Worm (Caenorhabditis elegans): ENCODE data around the gene F52G3.1.
A peak's percentile ranks its signal among the peaks of the same experiment; 100 is the strongest.

Gene F52G3.1

DNA sequence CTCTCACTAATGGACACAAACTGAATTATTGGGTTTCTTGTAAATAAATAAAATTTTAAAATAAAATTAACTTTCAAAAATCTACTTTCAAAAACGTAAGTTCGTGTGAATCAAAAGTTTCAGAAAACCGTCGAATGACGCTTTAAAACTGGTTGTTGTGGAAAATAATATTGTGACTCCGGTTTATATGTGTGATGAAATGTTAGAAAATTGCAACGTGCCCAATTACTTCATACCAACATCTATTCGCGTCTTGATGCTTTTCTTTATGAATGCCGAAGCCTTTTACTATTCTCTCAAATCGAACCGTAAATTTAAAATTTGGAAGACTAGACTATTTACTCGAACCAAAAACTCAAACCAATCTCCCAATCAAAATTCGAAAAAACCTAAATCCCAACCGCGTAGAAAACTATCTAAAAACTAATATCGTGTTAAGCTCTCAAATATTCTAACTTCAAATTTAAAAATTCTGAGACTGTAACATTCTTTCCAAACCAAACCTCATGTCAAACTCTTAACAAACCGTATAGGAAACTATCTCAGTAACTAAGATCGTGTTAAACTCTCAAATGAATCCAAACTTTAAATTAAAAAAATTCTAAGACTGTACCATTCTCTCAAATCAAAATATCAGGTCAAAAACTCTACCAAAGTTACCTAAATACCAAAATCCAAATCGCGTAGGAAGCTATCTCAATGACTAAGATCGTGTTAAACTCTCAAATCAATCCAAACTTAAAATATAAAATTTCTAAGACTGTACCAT lies 32.2 kb upstream of the F52G3.1 start (continued):
- TF ChIP-seq repo-1 (tag; optimal IDR thresholded peaks at IDR 0.05) (peak; percentile 16), F22D6.2 (tag; optimal IDR thresholded peaks at IDR 0.05) (no peak), nhr-90 (tag; optimal IDR thresholded peaks at IDR 0.05) (no peak), rec-8 (tag; optimal IDR thresholded peaks at IDR 0.05) (no peak), ztf-3 (GFP tag; optimal IDR thresholded peaks at IDR 0.05) (peak; percentile 7), aptf-2 (GFP tag; conservative IDR thresholded peaks at IDR 0.05) (peak; percentile 85), mxl-1 (tag; optimal IDR thresholded peaks at IDR 0.05) (no peak), T26A5.8 (tag; optimal IDR thresholded peaks at IDR 0.05) (no peak), snpc-1.1 (tag; optimal IDR thresholded peaks at IDR 0.05; ENCODE audit: insufficient read depth) (no peak), madf-8 (GFP tag; conservative IDR thresholded peaks at IDR 0.05) (no peak), Y56A3A.18 (GFP tag; IDR thresholded peaks at IDR 0.05) (peak; percentile 26), Y79H2A.3 (GFP tag; conservative IDR thresholded peaks at IDR 0.05) (peak; percentile 66), ceh-27 (GFP tag; optimal IDR thresholded peaks at IDR 0.05) (peak; percentile 21), B0261.1 (tag; optimal IDR thresholded peaks at IDR 0.05) (peak; percentile 5), Y95B8A.8 (GFP tag; IDR thresholded peaks at IDR 0.05) (peak; percentile 92), ztf-18 (tag; optimal IDR thresholded peaks at IDR 0.05) (no peak), hlh-26 (GFP tag; conservative IDR thresholded peaks at IDR 0.05) (no peak), Y53G8AR.9 (GFP tag; conservative IDR thresholded peaks at IDR 0.05) (peak; percentile 91), madf-6 (GFP tag; IDR thresholded peaks at IDR 0.05) (peak; percentile 44; the same call in 1 of the 2 replicates), K11D2.4 (GFP tag; IDR thresholded peaks at IDR 0.05) (peak; percentile 81), rcor-1 (GFP tag; IDR thresholded peaks at IDR 0.05) (peak; percentile 35; the same call in 1 of the 2 replicates), F23B12.7 (tag; optimal IDR thresholded peaks at IDR 0.05; ENCODE audit: insufficient read depth) (no peak), F55B11.4 (tag; optimal IDR thresholded peaks at IDR 0.05; ENCODE audit: borderline replicate concordance, insufficient read depth) (no peak), hlh-12 (tag; optimal IDR thresholded peaks at IDR 0.05) (peak; percentile 10), lag-1 (GFP tag; IDR thresholded peaks at IDR 0.05) (no peak), ccch-3 (GFP tag; optimal IDR thresholded peaks at IDR 0.05) (no peak), fkh-3 (tag; optimal IDR thresholded peaks at IDR 0.05) (no peak), F57C9.4 (tag; optimal IDR thresholded peaks at IDR 0.05) (no peak), die-1 (tag; optimal IDR thresholded peaks at IDR 0.05) (peak; percentile 2), snpc-4 (GFP tag; optimal IDR thresholded peaks at IDR 0.05) (peak; percentile 17), snpc-4 (tag; optimal IDR thresholded peaks at IDR 0.05) (no peak), lin-35 (GFP tag; optimal IDR thresholded peaks at IDR 0.05) (peak in 2 of 3 experiments; percentile 59 to 66), hmg-20 (GFP tag; IDR thresholded peaks at IDR 0.05) (no peak), lin-40 (tag; optimal IDR thresholded peaks at IDR 0.05) (no peak), somi-1 (GFP tag; optimal IDR thresholded peaks at IDR 0.05) (peak; percentile 48), mel-28 (tag; optimal IDR thresholded peaks at IDR 0.05; ENCODE audit: borderline replicate concordance) (no peak), sptf-2 (GFP tag; optimal IDR thresholded peaks at IDR 0.05) (no peak), snpc-3.4 (tag; optimal IDR thresholded peaks at IDR 0.05) (no peak), lsl-1 (GFP tag; optimal IDR thresholded peaks at IDR 0.05) (no peak), athp-1 (tag; optimal IDR thresholded peaks at IDR 0.05) (peak; percentile 62), ets-4 (GFP tag; optimal IDR thresholded peaks at IDR 0.05) (no peak), hsf-1 (GFP tag; IDR thresholded peaks at IDR 0.05) (peak; percentile 52; the same call in 1 of the 2 replicates), ekl-4 (GFP tag; IDR thresholded peaks at IDR 0.05) (0 out of 2 replicates have a peak, but pooled peaks have one; percentile 58), chd-7 (tag; optimal IDR thresholded peaks at IDR 0.05) (peak; percentile 37), dpl-1 (GFP tag; optimal IDR thresholded peaks at IDR 0.05) (no peak), ztf-28 (GFP tag; IDR thresholded peaks at IDR 0.05) (peak; percentile 70), egl-44 (GFP tag; IDR thresholded peaks at IDR 0.05) (peak; percentile 40)

Data from whole organism, young adult.